Fruit fly (Drosophila melanogaster) S2 (cell line): ENCODE measurements around the gene GstD7.

Experiments used
- CG8478 ChIP-seq: fragments of >200 bp; optimal IDR thresholded peaks from 2 replicates; lab custom pipeline; 2018
- CTCF ChIP-seq, 2 experiments: fragments of >200 bp; optimal IDR thresholded peaks; 2 replicates each; lab custom pipeline; 2018

DNA sequence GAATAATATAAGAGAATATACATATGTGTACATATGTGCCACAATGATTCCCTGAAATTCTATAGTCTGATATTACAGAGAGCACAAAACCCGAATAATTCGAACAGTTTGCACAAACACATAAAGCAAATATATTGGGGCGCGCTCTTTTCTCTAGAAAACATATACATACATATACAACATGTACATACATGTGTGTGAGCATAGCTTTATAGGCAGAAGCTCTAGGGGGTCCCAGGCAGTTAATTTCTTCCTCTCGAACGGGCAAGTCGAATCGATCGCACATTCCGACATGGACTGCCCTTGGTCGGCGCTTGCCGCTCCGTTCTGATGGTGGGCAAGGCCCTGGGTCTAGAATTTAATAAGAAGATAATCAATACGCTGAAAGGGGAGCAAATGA lies 5.5 kb upstream of the GstD7 start, which contains the start of gene GstD3:
- TF ChIP-seq CG8478 (lab: Kevin White, UChicago) (no peak), CTCF (optimal IDR thresholded peaks at IDR 0.05; lab: Kevin White, UChicago) (no peak)
